Worm (Caenorhabditis elegans) whole organism, L1 larva: Measurements from ENCODE around the gene ZK1307.7.

Experiments
- C04F5.9 ChIP-seq: sonication (generic microtip); optimal IDR thresholded peaks from 2 replicates; lab custom pipeline; 2016; ENCODE audit warnings: missing genetic modification characterization, missing compliant biosample characterization
- C16A3.4 ChIP-seq: fragments of 150-350 bp; optimal IDR thresholded peaks from 2 replicates; lab custom pipeline; 2014; ENCODE audit warnings: missing biosample characterization, missing genetic modification characterization
- C34B4.2 ChIP-seq: sonication (generic microtip); optimal IDR thresholded peaks from 2 replicates; lab custom pipeline; 2017; ENCODE audit warnings: mild to moderate bottlenecking, missing genetic modification characterization, missing compliant biosample characterization
- Y116A8C.19 ChIP-seq: sonication (generic microtip); optimal IDR thresholded peaks from 2 replicates; lab custom pipeline; 2016; ENCODE audit warnings: missing compliant biosample characterization, missing genetic modification characterization, borderline replicate concordance
- alr-1 ChIP-seq: fragments of 200-800 bp; sonication (Bioruptor generic); optimal IDR thresholded peaks from 2 replicates; lab custom pipeline; 2018; ENCODE audit warnings: borderline replicate concordance, mild to moderate bottlenecking, missing genetic modification characterization, missing compliant biosample characterization
- ama-1 ChIP-seq: fragments of 150-350 bp; optimal IDR thresholded peaks from 2 replicates; lab custom pipeline; 2014
- ceh-63 ChIP-seq: fragments of 200-800 bp; sonication (Bioruptor generic); optimal IDR thresholded peaks from 2 replicates; lab custom pipeline; 2018; ENCODE audit warnings: mild to moderate bottlenecking, missing genetic modification characterization, missing compliant biosample characterization
- ceh-88 ChIP-seq: fragments of 200-800 bp; sonication (Bioruptor generic); IDR thresholded peaks from 2 replicates; pipeline ENCODE4 v1.3.6; 2022; ENCODE audit warnings: missing genetic modification characterization, missing compliant biosample characterization
- dpl-1 ChIP-seq, 3 experiments: fragments of 150-350 bp in 2 of 3; sonication (generic microtip) in 1 of 3; optimal IDR thresholded peaks; 2 replicates each; lab custom pipeline; 2014 to 2017; ENCODE audit warnings: missing biosample characterization in 3 of 3, missing genetic modification characterization in 3 of 3, missing genetic modification reagents in 3 of 3
- dsc-1 ChIP-seq: sonication (generic microtip); optimal IDR thresholded peaks from 2 replicates; lab custom pipeline; 2016; ENCODE audit warnings: mild to moderate bottlenecking, missing genetic modification characterization, missing compliant biosample characterization
- efl-1 ChIP-seq, 4 experiments: fragments of 150-350 bp; optimal IDR thresholded peaks in 3 of 4; peaks in 1 of 4; 1 replicate in 1 of 4; 2 replicates in 3 of 4; lab custom pipeline; 2014; ENCODE audit warnings: missing biosample characterization in 2 of 4, missing genetic modification characterization in 2 of 4, missing genetic modification reagents in 2 of 4
- ets-5 ChIP-seq: fragments of 200-800 bp; sonication (Bioruptor generic); IDR thresholded peaks from 2 replicates; pipeline ENCODE4 v1.3.6; 2022; ENCODE audit warnings: missing genetic modification characterization, missing compliant biosample characterization
- fkh-4 ChIP-seq: sonication (generic microtip); optimal IDR thresholded peaks from 2 replicates; lab custom pipeline; 2016; ENCODE audit warnings: missing compliant biosample characterization, missing genetic modification characterization, borderline replicate concordance
- hlh-4 ChIP-seq: sonication (generic microtip); optimal IDR thresholded peaks from 2 replicates; lab custom pipeline; 2016; ENCODE audit warnings: mild to moderate bottlenecking, missing genetic modification characterization, missing compliant biosample characterization
- lin-14 ChIP-seq: fragments of 200-800 bp; sonication (Bioruptor generic); optimal IDR thresholded peaks from 2 replicates; lab custom pipeline; 2018; ENCODE audit warnings: mild to moderate bottlenecking, missing genetic modification characterization, moderate library complexity, missing compliant biosample characterization
- lin-35 ChIP-seq, 2 experiments: fragments of 150-350 bp; optimal IDR thresholded peaks; 2 replicates each; lab custom pipeline; 2014; ENCODE audit warnings: missing biosample characterization in 2 of 2, missing genetic modification characterization in 2 of 2, missing genetic modification reagents in 2 of 2
- lin-39 ChIP-seq: fragments of 150-350 bp; optimal IDR thresholded peaks from 2 replicates; lab custom pipeline; 2014; ENCODE audit warnings: missing biosample characterization, missing genetic modification reagents, missing genetic modification characterization
- lsy-2 ChIP-seq, 2 experiments: fragments of 150-350 bp; optimal IDR thresholded peaks; 2 replicates each; lab custom pipeline; 2014; ENCODE audit warnings: missing biosample characterization in 2 of 2, missing genetic modification characterization in 2 of 2
- mdl-1 ChIP-seq, 2 experiments: fragments of 150-350 bp; optimal IDR thresholded peaks; 2 replicates each; lab custom pipeline; 2014 to 2017; ENCODE audit warnings: missing biosample characterization in 2 of 2, missing genetic modification characterization in 2 of 2, inconsistent platforms in 1 of 2
- mep-1 ChIP-seq: fragments of 150-350 bp; optimal IDR thresholded peaks from 2 replicates; lab custom pipeline; 2014; ENCODE audit warnings: missing biosample characterization, missing genetic modification characterization
- nhr-12 ChIP-seq: sonication (generic microtip); optimal IDR thresholded peaks from 2 replicates; lab custom pipeline; 2017; ENCODE audit warnings: missing biosample characterization, missing genetic modification characterization
- nhr-19 ChIP-seq: fragments of 200-800 bp; sonication (Bioruptor generic); conservative IDR thresholded peaks from 2 replicates; pipeline ENCODE4 v1.3.6; 2022; ENCODE audit warnings: missing genetic modification characterization, missing compliant biosample characterization
- nhr-20 ChIP-seq: sonication (generic microtip); optimal IDR thresholded peaks from 2 replicates; lab custom pipeline; 2016; ENCODE audit warnings: mild to moderate bottlenecking, missing genetic modification characterization, missing compliant biosample characterization
- nhr-237 ChIP-seq: fragments of 150-350 bp; optimal IDR thresholded peaks from 2 replicates; lab custom pipeline; 2014; ENCODE audit warnings: missing biosample characterization, missing genetic modification characterization
- nhr-47 ChIP-seq: sonication (generic microtip); optimal IDR thresholded peaks from 2 replicates; lab custom pipeline; 2016; ENCODE audit warnings: mild to moderate bottlenecking, missing genetic modification characterization, moderate library complexity, missing compliant biosample characterization
- nhr-71 ChIP-seq: sonication (generic microtip); optimal IDR thresholded peaks from 2 replicates; lab custom pipeline; 2016; ENCODE audit warnings: mild to moderate bottlenecking, missing genetic modification characterization, moderate library complexity, missing compliant biosample characterization
- nhr-76 ChIP-seq: sonication (generic microtip); optimal IDR thresholded peaks from 2 replicates; lab custom pipeline; 2017; ENCODE audit warnings: missing biosample characterization, missing genetic modification characterization
- nhr-77 ChIP-seq: fragments of 150-350 bp; optimal IDR thresholded peaks from 2 replicates; lab custom pipeline; 2014; ENCODE audit warnings: missing biosample characterization, missing genetic modification characterization
- nhr-84 ChIP-seq: sonication (generic microtip); optimal IDR thresholded peaks from 2 replicates; lab custom pipeline; 2017; ENCODE audit warnings: missing biosample characterization, missing genetic modification characterization
- nhr-85 ChIP-seq: sonication (generic microtip); peaks from one replicate; lab custom pipeline; 2016; ENCODE audit warnings: missing genetic modification characterization, inconsistent platforms, missing compliant biosample characterization
- pag-3 ChIP-seq: sonication (generic microtip); optimal IDR thresholded peaks from 2 replicates; lab custom pipeline; 2017; ENCODE audit warnings: missing genetic modification characterization, mild to moderate bottlenecking, missing compliant biosample characterization, antibody characterized with exemption, borderline replicate concordance; ENCODE audit not compliant: insufficient read depth
- pqm-1 ChIP-seq: sonication (generic microtip); optimal IDR thresholded peaks from 3 replicates; lab custom pipeline; 2017; ENCODE audit warnings: missing biosample characterization, missing genetic modification characterization
- rnt-1 ChIP-seq: sonication (generic microtip); optimal IDR thresholded peaks from 2 replicates; lab custom pipeline; 2016; ENCODE audit warnings: mild to moderate bottlenecking, missing genetic modification characterization, moderate library complexity, missing compliant biosample characterization
- skn-1 ChIP-seq: fragments of 150-350 bp; optimal IDR thresholded peaks from 2 replicates; lab custom pipeline; 2014; ENCODE audit warnings: missing biosample characterization, missing genetic modification characterization
- snu-23 ChIP-seq: sonication (generic microtip); optimal IDR thresholded peaks from 2 replicates; lab custom pipeline; 2016; ENCODE audit warnings: missing genetic modification characterization, missing compliant biosample characterization
- swsn-7 ChIP-seq: sonication (generic microtip); optimal IDR thresholded peaks from 2 replicates; lab custom pipeline; 2016; ENCODE audit warnings: missing genetic modification characterization, missing compliant biosample characterization
- tbx-2 ChIP-seq: sonication (generic microtip); optimal IDR thresholded peaks from 2 replicates; lab custom pipeline; 2016; ENCODE audit warnings: missing genetic modification characterization, missing compliant biosample characterization
- unc-30 ChIP-seq: sonication (generic microtip); optimal IDR thresholded peaks from 2 replicates; lab custom pipeline; 2017; ENCODE audit warnings: missing biosample characterization, missing genetic modification characterization
- unc-86 ChIP-seq: sonication (generic microtip); optimal IDR thresholded peaks from 2 replicates; lab custom pipeline; 2016; ENCODE audit warnings: missing genetic modification characterization, missing compliant biosample characterization
- vab-15 ChIP-seq: sonication (generic microtip); optimal IDR thresholded peaks from 2 replicates; lab custom pipeline; 2017; ENCODE audit warnings: missing genotype, mild to moderate bottlenecking, missing genetic modification characterization, missing compliant biosample characterization
- xbp-1 ChIP-seq: sonication (generic microtip); optimal IDR thresholded peaks from 2 replicates; lab custom pipeline; 2016; ENCODE audit warnings: missing genetic modification characterization, missing compliant biosample characterization

ZK1307.7 gene

ce11 chrII:9620616-9621015 is 15.8 kb upstream of the ZK1307.7 start (continued):
- no peak for TF ChIP-seq nhr-84 (tag; lab: Kevin White, UChicago)
- TF ChIP-seq xbp-1 = no peak
- TF ChIP-seq alr-1 (tag; lab: Kevin White, UChicago) = no peak
- no peak for TF ChIP-seq swsn-7 (tag; lab: Kevin White, UChicago)
- TF ChIP-seq C16A3.4 (tag; lab: Kevin White, UChicago) = peak; percentile 22
- TF ChIP-seq mep-1 = peak; percentile 39
- TF ChIP-seq ceh-63 = no peak
- TF ChIP-seq fkh-4 = peak; percentile 6
- peak; percentile 91 for TF ChIP-seq nhr-85
- peak; percentile 13 for TF ChIP-seq nhr-20 (tag; lab: Kevin White, UChicago)
- no peak for TF ChIP-seq ets-5 (GFP tag; lab: Robert Waterston, UW)
- TF ChIP-seq dsc-1 = no peak
- TF ChIP-seq unc-86 = no peak
- no peak for TF ChIP-seq dpl-1 (GFP tag; optimal IDR thresholded peaks at IDR 0.05; lab: Kevin White, UChicago)
- peak; percentile 10 for TF ChIP-seq tbx-2 (tag; lab: Kevin White, UChicago)
- no peak for TF ChIP-seq Y116A8C.19 (tag; lab: Kevin White, UChicago)

ce11 chrII:9621121-9621520 is 15.3 kb upstream of the ZK1307.7 start:
- TF ChIP-seq dsc-1 (peak; percentile 27), nhr-77 (tag; lab: Kevin White, UChicago) (peak; percentile 35), C34B4.2 (tag; lab: Kevin White, UChicago) (no peak), unc-86 (no peak), ceh-63 (no peak), ama-1 (lab: Kevin White, UChicago) (no peak), mdl-1 (tag; optimal IDR thresholded peaks at IDR 0.05; lab: Kevin White, UChicago) (no peak), fkh-4 (no peak), pag-3 (peak; percentile 48), C16A3.4 (tag; lab: Kevin White, UChicago) (peak; percentile 2), nhr-237 (tag; lab: Kevin White, UChicago) (no peak), C04F5.9 (tag; lab: Kevin White, UChicago) (no peak), nhr-71 (peak; percentile 52), nhr-47 (no peak), nhr-12 (tag; lab: Kevin White, UChicago) (no peak), skn-1 (tag; lab: Kevin White, UChicago) (no peak), lin-35 (GFP tag; optimal IDR thresholded peaks at IDR 0.05; lab: Kevin White, UChicago) (peak in 1 of 2 experiments; percentile 0), rnt-1 (tag; lab: Kevin White, UChicago) (peak; percentile 66), efl-1 (optimal IDR thresholded peaks at IDR 0.05; lab: Kevin White, UChicago) (peak; percentile 2 to 12), efl-1 (GFP tag; optimal IDR thresholded peaks at IDR 0.05 in 1 of 2; lab: Kevin White, UChicago) (peak; percentile 17 to 92), nhr-19 (GFP tag; lab: Robert Waterston, UW) (peak; percentile 15), swsn-7 (tag; lab: Kevin White, UChicago) (peak; percentile 10), hlh-4 (no peak), lin-14 (peak; percentile 48), unc-30 (tag; lab: Kevin White, UChicago) (no peak), snu-23 (GFP tag; lab: Kevin White, UChicago) (peak; percentile 14), ceh-88 (GFP tag; lab: Robert Waterston, UW) (no peak), lin-39 (tag; lab: Kevin White, UChicago) (peak; percentile 22), alr-1 (tag; lab: Kevin White, UChicago) (no peak), lsy-2 (tag; optimal IDR thresholded peaks at IDR 0.05; lab: Kevin White, UChicago) (peak; percentile 19 to 55), nhr-76 (tag; lab: Kevin White, UChicago) (no peak), nhr-84 (tag; lab: Kevin White, UChicago) (no peak), vab-15 (no peak), pqm-1 (tag; lab: Kevin White, UChicago) (no peak)
